Fruit fly (Drosophila melanogaster): Measurements from ENCODE around the gene CG6418.

DNA sequence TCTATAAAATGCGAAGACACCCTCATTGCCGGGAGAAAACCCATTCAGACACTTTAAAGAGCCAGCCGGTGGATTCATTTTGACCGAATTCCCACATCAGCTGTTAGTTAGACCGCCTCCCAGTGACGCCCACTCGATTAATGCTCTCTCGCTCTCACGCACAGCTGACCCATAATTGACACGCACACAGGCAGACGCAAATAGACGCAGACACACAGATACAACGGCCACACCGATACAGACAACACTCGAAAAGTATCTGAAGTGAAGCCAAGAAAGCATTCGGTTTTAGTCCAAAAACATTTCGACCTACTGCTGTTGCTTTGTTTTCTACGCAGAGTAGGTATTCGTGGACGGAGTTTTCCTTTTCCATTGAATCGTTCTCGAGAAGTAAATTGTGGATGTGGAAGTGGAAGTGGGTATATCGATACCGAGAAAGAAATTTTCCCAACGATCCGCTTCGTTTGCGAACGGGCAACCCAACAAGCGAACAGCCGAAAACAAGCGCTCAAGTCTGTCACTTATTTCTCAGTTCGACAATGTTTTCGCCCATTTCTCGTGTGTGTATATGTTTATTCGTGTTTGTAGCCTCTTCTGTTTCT lies 18.7 kb downstream of the CG6418 start:
- TF ChIP-seq ash1 (GFP tag; optimal IDR thresholded peaks at IDR 0.05) (peak; percentile 62), CG12155 (GFP tag; optimal IDR thresholded peaks at IDR 0.05) (no peak), gfzf (GFP tag; optimal IDR thresholded peaks at IDR 0.05) (no peak), Fer3 (tag; optimal IDR thresholded peaks at IDR 0.05) (no peak), E2f1 (GFP tag; IDR thresholded peaks at IDR 0.05) (no peak), CG2202 (tag; optimal IDR thresholded peaks at IDR 0.05) (no peak), CG4404 (GFP tag; IDR thresholded peaks at IDR 0.05) (no peak), CG13775 (GFP tag; optimal IDR thresholded peaks at IDR 0.05) (no peak), scrt (GFP tag; optimal IDR thresholded peaks at IDR 0.05) (no peak)
